Fruit fly (Drosophila melanogaster): ENCODE data around the gene CG34432.
A peak's percentile ranks its signal among the peaks of the same experiment; 100 is the strongest.

Gene CG34432

dm6 chr3R:30648851-30649250, at the start of gene CG34432:
Gene CG34432, plus strand, starts transcription at chr3R:30649151.
- TF ChIP-seq CG8159 (tag; optimal IDR thresholded peaks at IDR 0.05) (no peak), CG10348 (GFP tag; IDR thresholded peaks at IDR 0.05) (no peak), CG14655 (GFP tag; optimal IDR thresholded peaks at IDR 0.05) (no peak), CG8301 (tag; optimal IDR thresholded peaks at IDR 0.05) (no peak), CG15710 (tag; optimal IDR thresholded peaks at IDR 0.05) (no peak), rn (GFP tag; IDR thresholded peaks at IDR 0.05) (no peak), Ets98B (GFP tag; IDR thresholded peaks at IDR 0.05) (no peak), D1 (tag; optimal IDR thresholded peaks at IDR 0.05) (no peak), Pif1B (GFP tag; optimal IDR thresholded peaks at IDR 0.05) (no peak), CG12605 (GFP tag; IDR thresholded peaks at IDR 0.05) (no peak), CG13204 (GFP tag; optimal IDR thresholded peaks at IDR 0.05) (no peak), Pif1A (GFP tag; optimal IDR thresholded peaks at IDR 0.05) (no peak), gl (tag; optimal IDR thresholded peaks at IDR 0.05) (no peak), CG9948 (tag; optimal IDR thresholded peaks at IDR 0.05) (no peak)

dm6 chr3R:30599404-30599980, 49.5 kb upstream of the CG34432 start:
- TF ChIP-seq CG34367 (tag; optimal IDR thresholded peaks at IDR 0.05) (no peak), CG12605 (GFP tag; IDR thresholded peaks at IDR 0.05) (no peak), CG4496 (GFP tag; IDR thresholded peaks at IDR 0.05) (no peak), CG9948 (tag; optimal IDR thresholded peaks at IDR 0.05) (no peak), CG14655 (GFP tag; optimal IDR thresholded peaks at IDR 0.05) (no peak), gl (tag; optimal IDR thresholded peaks at IDR 0.05) (no peak), EcR (GFP tag; optimal IDR thresholded peaks at IDR 0.05) (no peak), rn (GFP tag; IDR thresholded peaks at IDR 0.05) (no peak), CG15710 (tag; optimal IDR thresholded peaks at IDR 0.05) (no peak), CG8159 (tag; optimal IDR thresholded peaks at IDR 0.05) (no peak), fd96Ca (GFP tag; IDR thresholded peaks at IDR 0.05) (no peak), CG8301 (tag; optimal IDR thresholded peaks at IDR 0.05) (no peak), Pif1B (GFP tag; optimal IDR thresholded peaks at IDR 0.05) (no peak)

dm6 chr3R:30600154-30601009, 48.6 kb upstream of the CG34432 start:
- peak; percentile 87 for TF ChIP-seq CG14655 (GFP tag; optimal IDR thresholded peaks at IDR 0.05)
- TF ChIP-seq CG10348 (GFP tag; IDR thresholded peaks at IDR 0.05) = 0 out of 2 replicates have a peak, but pooled peaks have one; percentile 15
- TF ChIP-seq CG9948 (tag; optimal IDR thresholded peaks at IDR 0.05) = peak; percentile 77
- TF ChIP-seq Pif1B (GFP tag; optimal IDR thresholded peaks at IDR 0.05) = peak; percentile 92
- TF ChIP-seq CG4496 (GFP tag; IDR thresholded peaks at IDR 0.05) = peak; percentile 97
- peak; percentile 97 for TF ChIP-seq Ets98B (GFP tag; IDR thresholded peaks at IDR 0.05)
- TF ChIP-seq fd96Ca (GFP tag; IDR thresholded peaks at IDR 0.05) = peak; percentile 93
- TF ChIP-seq Pif1A (GFP tag; optimal IDR thresholded peaks at IDR 0.05) = peak; percentile 94
- TF ChIP-seq CG17806 (tag; optimal IDR thresholded peaks at IDR 0.05) = peak; percentile 88
- peak; percentile 83 for TF ChIP-seq CG15710 (tag; optimal IDR thresholded peaks at IDR 0.05)
- TF ChIP-seq rn (GFP tag; IDR thresholded peaks at IDR 0.05) = peak; percentile 82
- TF ChIP-seq CG13204 (GFP tag; optimal IDR thresholded peaks at IDR 0.05) = peak; percentile 54
- peak; percentile 96 for TF ChIP-seq CG32121 (GFP tag; IDR thresholded peaks at IDR 0.05)
- no peak for TF ChIP-seq D1 (tag; optimal IDR thresholded peaks at IDR 0.05)
- TF ChIP-seq CG12605 (GFP tag; IDR thresholded peaks at IDR 0.05) = peak; percentile 95
- TF ChIP-seq CG8301 (tag; optimal IDR thresholded peaks at IDR 0.05) = peak; percentile 88
- peak; percentile 35 for TF ChIP-seq gl (tag; optimal IDR thresholded peaks at IDR 0.05)
- peak; percentile 78 for TF ChIP-seq CG34367 (tag; optimal IDR thresholded peaks at IDR 0.05)
- peak; percentile 58 for TF ChIP-seq EcR (GFP tag; optimal IDR thresholded peaks at IDR 0.05)
- TF ChIP-seq CG8159 (tag; optimal IDR thresholded peaks at IDR 0.05) = peak; percentile 86
- peak; percentile 88 for TF ChIP-seq Snoo (tag; optimal IDR thresholded peaks at IDR 0.05)

dm6 chr3R:30601440-30602256, 47.3 kb upstream of the CG34432 start, which contains the start of the genes CG2246 and CG31021:
Gene CG2246, minus strand, starts transcription at chr3R:30601489.
Gene CG31021, plus strand, starts transcription at chr3R:30602206.
- TF ChIP-seq Pif1A (GFP tag; optimal IDR thresholded peaks at IDR 0.05) = peak; percentile 23
- no peak for TF ChIP-seq Snoo (tag; optimal IDR thresholded peaks at IDR 0.05)
- peak; percentile 31 for TF ChIP-seq Ets98B (GFP tag; IDR thresholded peaks at IDR 0.05)
- TF ChIP-seq CG4496 (GFP tag; IDR thresholded peaks at IDR 0.05) = peak; percentile 45; the same call in 2 of the 3 replicates
- no peak for TF ChIP-seq CG17806 (tag; optimal IDR thresholded peaks at IDR 0.05)

dm6 chr3R:30603881-30604280, 45.1 kb upstream of the CG34432 start, which contains the start of gene PH4alphaNE3:
Gene PH4alphaNE3, plus strand, starts transcription at chr3R:30604181.
- TF ChIP-seq CG32121 (GFP tag; IDR thresholded peaks at IDR 0.05) (no peak), CG10348 (GFP tag; IDR thresholded peaks at IDR 0.05) (no peak), CG34367 (tag; optimal IDR thresholded peaks at IDR 0.05) (no peak), CG17806 (tag; optimal IDR thresholded peaks at IDR 0.05) (no peak), Ets98B (GFP tag; IDR thresholded peaks at IDR 0.05) (no peak), CG4496 (GFP tag; IDR thresholded peaks at IDR 0.05) (no peak), Pif1A (GFP tag; optimal IDR thresholded peaks at IDR 0.05) (no peak), CG12605 (GFP tag; IDR thresholded peaks at IDR 0.05) (no peak), Snoo (tag; optimal IDR thresholded peaks at IDR 0.05) (no peak), Pif1B (GFP tag; optimal IDR thresholded peaks at IDR 0.05) (no peak)

All from whole organism, pupa.